Worm (Caenorhabditis elegans) whole organism, L2 larva: ENCODE results near the gene brp-1.

Source experiments
- aly-2 ChIP-seq: fragments of 150-350 bp; optimal IDR thresholded peaks from 2 replicates; lab custom pipeline; 2014; ENCODE audit warnings: missing biosample characterization, missing genetic modification characterization
- ama-1 ChIP-seq: fragments of 150-350 bp; optimal IDR thresholded peaks from 2 replicates; lab custom pipeline; 2018; ENCODE audit warnings: inconsistent platforms
- dmd-4 ChIP-seq: sonication (generic microtip); optimal IDR thresholded peaks from 2 replicates; lab custom pipeline; 2017; ENCODE audit warnings: missing biosample characterization, missing genetic modification characterization
- lsy-2 ChIP-seq, 2 experiments: fragments of 150-350 bp in 1 of 2; sonication (generic microtip) in 1 of 2; optimal IDR thresholded peaks; 2 replicates each; lab custom pipeline; 2014 to 2017; ENCODE audit warnings: missing biosample characterization in 2 of 2, missing genetic modification characterization in 2 of 2
- mdl-1 ChIP-seq, 2 experiments: fragments of 150-350 bp in 1 of 2; sonication (generic microtip) in 1 of 2; optimal IDR thresholded peaks; 2 replicates each; lab custom pipeline; 2017; ENCODE audit warnings: missing biosample characterization in 2 of 2, missing genetic modification characterization in 2 of 2
- nhr-10 ChIP-seq: sonication (generic microtip); optimal IDR thresholded peaks from 2 replicates; lab custom pipeline; 2017; ENCODE audit warnings: missing biosample characterization, missing genetic modification characterization
- nhr-77 ChIP-seq: fragments of 150-350 bp; optimal IDR thresholded peaks from 2 replicates; lab custom pipeline; 2014; ENCODE audit warnings: missing biosample characterization, missing genetic modification characterization
- snpc-4 ChIP-seq: fragments of 150-350 bp; optimal IDR thresholded peaks from 2 replicates; lab custom pipeline; 2014; ENCODE audit warnings: missing biosample characterization, missing genetic modification characterization
- unc-62 ChIP-seq: fragments of 150-350 bp; optimal IDR thresholded peaks from 2 replicates; lab custom pipeline; 2014; ENCODE audit warnings: missing biosample characterization, missing genetic modification reagents, missing genetic modification characterization

ce11 chrIII:12052206-12052605 is 31.9 kb downstream of the brp-1 start, which contains the start of gene Y79H2A.3:
- TF ChIP-seq nhr-77 (no peak), nhr-10 (no peak), mdl-1 (tag; optimal IDR thresholded peaks at IDR 0.05; lab: Kevin White, UChicago) (no peak), snpc-4 (tag; lab: Kevin White, UChicago) (no peak), unc-62 (GFP tag; lab: Kevin White, UChicago) (no peak), aly-2 (tag; lab: Kevin White, UChicago) (no peak), ama-1 (lab: Kevin White, UChicago) (no peak), lsy-2 (tag; optimal IDR thresholded peaks at IDR 0.05; lab: Kevin White, UChicago) (no peak), dmd-4 (no peak)
